Fruit fly (Drosophila melanogaster) whole organism, embryonic: ENCODE results near the gene CG6168.

Experiments
- Atf-2 ChIP-seq: fragments of 200-800 bp; sonication (Bioruptor generic); optimal IDR thresholded peaks from 2 replicates; lab custom pipeline; 2016; ENCODE audit warnings: missing biosample characterization, missing genetic modification characterization
- Bdp1 ChIP-seq: fragments of 200-800 bp; sonication (Bioruptor generic); optimal IDR thresholded peaks from 3 replicates; lab custom pipeline; 2016; ENCODE audit warnings: missing biosample characterization, missing genetic modification characterization
- Bteb2 ChIP-seq: fragments of 200-800 bp; sonication (Bioruptor generic); optimal IDR thresholded peaks from 2 replicates; lab custom pipeline; 2016; ENCODE audit warnings: missing biosample characterization, missing genetic modification characterization
- CG10267 ChIP-seq: fragments of 200-800 bp; sonication (Bioruptor generic); optimal IDR thresholded peaks from 2 replicates; lab custom pipeline; 2018; ENCODE audit warnings: missing biosample characterization, mild to moderate bottlenecking, missing genetic modification characterization, moderate library complexity
- CG11085 ChIP-seq: fragments of 200-800 bp; sonication (Bioruptor generic); IDR thresholded peaks from 2 replicates; pipeline ENCODE4 v1.3.6; 2022; ENCODE audit warnings: missing biosample characterization, missing genetic modification characterization
- CG11560 ChIP-seq: fragments of 200-800 bp; sonication (Bioruptor generic); IDR thresholded peaks from 3 replicates; pipeline ENCODE4 v1.3.6; 2022; ENCODE audit warnings: missing biosample characterization, missing genetic modification characterization
- CG12942 ChIP-seq: fragments of 200-800 bp; sonication (Bioruptor generic); optimal IDR thresholded peaks from 3 replicates; lab custom pipeline; 2016; ENCODE audit warnings: missing biosample characterization, missing genetic modification characterization
- CG13287 ChIP-seq: fragments of 200-800 bp; sonication (Bioruptor generic); IDR thresholded peaks from 2 replicates; pipeline ENCODE4 v1.3.6; 2022; ENCODE audit warnings: missing biosample characterization, missing genetic modification characterization; ENCODE audit not compliant: partially characterized antibody
- CG15073 ChIP-seq: fragments of 200-800 bp; sonication (Bioruptor generic); optimal IDR thresholded peaks from 2 replicates; lab custom pipeline; 2016; ENCODE audit warnings: missing biosample characterization, missing genetic modification characterization
- CG17186 ChIP-seq: fragments of 200-800 bp; sonication (Bioruptor generic); optimal IDR thresholded peaks from 3 replicates; lab custom pipeline; 2017; ENCODE audit warnings: missing biosample characterization, missing genetic modification reagents, missing genetic modification characterization
- CG17802 ChIP-seq: fragments of 200-800 bp; sonication (Bioruptor generic); optimal IDR thresholded peaks from 2 replicates; lab custom pipeline; 2018; ENCODE audit warnings: missing biosample characterization, mild to moderate bottlenecking, missing genetic modification characterization, moderate library complexity
- CG2875 ChIP-seq: fragments of 200-800 bp; sonication (Bioruptor generic); optimal IDR thresholded peaks from 2 replicates; lab custom pipeline; 2017; ENCODE audit warnings: missing biosample characterization, mild to moderate bottlenecking, missing genetic modification characterization, missing genetic modification reagents
- CG30403 ChIP-seq: fragments of 200-800 bp; sonication (Bioruptor generic); optimal IDR thresholded peaks from 3 replicates; lab custom pipeline; 2016; ENCODE audit warnings: missing biosample characterization, missing genetic modification characterization
- CG33557 ChIP-seq: fragments of 200-800 bp; sonication (Bioruptor generic); optimal IDR thresholded peaks from 2 replicates; lab custom pipeline; 2019; ENCODE audit warnings: missing biosample characterization, mild to moderate bottlenecking, missing genetic modification characterization, moderate library complexity
- CG3995 ChIP-seq: fragments of 200-800 bp; sonication (Bioruptor generic); optimal IDR thresholded peaks from 3 replicates; lab custom pipeline; 2016; ENCODE audit warnings: missing biosample characterization, missing genetic modification characterization
- CG42726 ChIP-seq: fragments of 200-800 bp; sonication (Bioruptor generic); IDR thresholded peaks from 2 replicates; pipeline ENCODE4 v1.3.6; 2022; ENCODE audit warnings: missing biosample characterization, missing genetic modification characterization; ENCODE audit not compliant: partially characterized antibody
- CG43689 ChIP-seq: fragments of 200-800 bp; sonication (Bioruptor generic); IDR thresholded peaks from 2 replicates; pipeline ENCODE4 v1.3.6; 2022; ENCODE audit warnings: missing biosample characterization, missing genetic modification characterization
- CG5953 ChIP-seq: fragments of 200-800 bp; sonication (Bioruptor generic); IDR thresholded peaks from 2 replicates; pipeline ENCODE4 v1.3.6; 2022; ENCODE audit warnings: missing biosample characterization, missing genetic modification characterization
- CG6765 ChIP-seq: fragments of 200-800 bp; sonication (Bioruptor generic); optimal IDR thresholded peaks from 3 replicates; lab custom pipeline; 2017; ENCODE audit warnings: missing biosample characterization, mild to moderate bottlenecking, missing genetic modification characterization
- CG8281 ChIP-seq: fragments of 200-800 bp; sonication (Bioruptor generic); optimal IDR thresholded peaks from 2 replicates; lab custom pipeline; 2018; ENCODE audit warnings: missing biosample characterization, mild to moderate bottlenecking, missing genetic modification characterization, moderate library complexity
- CG8765 ChIP-seq: fragments of 200-800 bp; sonication (Bioruptor generic); IDR thresholded peaks from 2 replicates; pipeline ENCODE4 v1.3.6; 2022; ENCODE audit warnings: missing biosample characterization, missing genetic modification characterization
- CG9215 ChIP-seq: fragments of 200-800 bp; sonication (Bioruptor generic); IDR thresholded peaks from 2 replicates; pipeline ENCODE4 v1.3.6; 2022; ENCODE audit warnings: missing biosample characterization, missing genetic modification characterization
- CHES-1-like ChIP-seq: fragments of 200-800 bp; sonication (Bioruptor generic); optimal IDR thresholded peaks from 2 replicates; lab custom pipeline; 2016; ENCODE audit warnings: missing biosample characterization, missing genetic modification characterization
- Dp ChIP-seq: fragments of 200-800 bp; sonication (Bioruptor generic); optimal IDR thresholded peaks from 2 replicates; lab custom pipeline; 2018; ENCODE audit warnings: missing biosample characterization, mild to moderate bottlenecking, missing genetic modification characterization, moderate library complexity
- Fer2 ChIP-seq: fragments of 200-800 bp; sonication (Bioruptor generic); optimal IDR thresholded peaks from 2 replicates; lab custom pipeline; 2018; ENCODE audit warnings: missing biosample characterization, mild to moderate bottlenecking, missing genetic modification characterization, moderate library complexity
- GATAe ChIP-seq: fragments of 200-800 bp; sonication (Bioruptor generic); conservative IDR thresholded peaks from 2 replicates; pipeline ENCODE4 v1.3.6; 2022; ENCODE audit warnings: missing biosample characterization, missing genetic modification characterization
- HHEX ChIP-seq: fragments of 200-800 bp; sonication (Bioruptor generic); optimal IDR thresholded peaks from 3 replicates; lab custom pipeline; 2017; ENCODE audit warnings: missing biosample characterization, mild to moderate bottlenecking, missing genetic modification characterization, missing genetic modification reagents
- Hand ChIP-seq: fragments of 200-800 bp; sonication (Bioruptor generic); optimal IDR thresholded peaks from 2 replicates; lab custom pipeline; 2017; ENCODE audit warnings: mild to moderate bottlenecking, missing biosample characterization, missing genetic modification reagents, missing genetic modification characterization
- Hr39 ChIP-seq: fragments of >200 bp; optimal IDR thresholded peaks from 2 replicates; lab custom pipeline; 2017
- NC2α ChIP-seq: fragments of 200-800 bp; sonication (Bioruptor generic); optimal IDR thresholded peaks from 2 replicates; lab custom pipeline; 2016; ENCODE audit warnings: missing biosample characterization, missing genetic modification characterization
- Oli ChIP-seq: fragments of 200-800 bp; sonication (Bioruptor generic); optimal IDR thresholded peaks from 2 replicates; lab custom pipeline; 2018; ENCODE audit warnings: missing biosample characterization, mild to moderate bottlenecking, missing genetic modification characterization, moderate library complexity
- Xbp1 ChIP-seq: fragments of 200-800 bp; sonication (Bioruptor generic); optimal IDR thresholded peaks from 3 replicates; lab custom pipeline; 2016; ENCODE audit warnings: missing biosample characterization, mild to moderate bottlenecking, missing genetic modification characterization
- cas ChIP-seq: fragments of 200-800 bp; sonication (Bioruptor generic); IDR thresholded peaks from 2 replicates; pipeline ENCODE4 v1.3.6; 2022; ENCODE audit warnings: missing biosample characterization, missing genetic modification characterization
- caup ChIP-seq: fragments of 200-800 bp; sonication (Bioruptor generic); optimal IDR thresholded peaks from 3 replicates; lab custom pipeline; 2017; ENCODE audit warnings: missing biosample characterization, mild to moderate bottlenecking, missing genetic modification characterization, moderate library complexity; ENCODE audit not compliant: severe bottlenecking
- chn ChIP-seq: fragments of 200-800 bp; sonication (Bioruptor generic); optimal IDR thresholded peaks from 2 replicates; lab custom pipeline; 2016; ENCODE audit warnings: missing biosample characterization, missing genetic modification characterization
- da ChIP-seq: fragments of 200-800 bp; sonication (Bioruptor generic); optimal IDR thresholded peaks from 2 replicates; lab custom pipeline; 2016; ENCODE audit warnings: missing biosample characterization, missing genetic modification characterization
- ewg ChIP-seq: fragments of 200-800 bp; sonication (Bioruptor generic); optimal IDR thresholded peaks from 3 replicates; lab custom pipeline; 2017; ENCODE audit warnings: mild to moderate bottlenecking, missing biosample characterization, missing genetic modification reagents, missing genetic modification characterization
- fd102C ChIP-seq: fragments of 200-800 bp; sonication (Bioruptor generic); optimal IDR thresholded peaks from 2 replicates; lab custom pipeline; 2018; ENCODE audit warnings: missing biosample characterization, mild to moderate bottlenecking, missing genetic modification characterization, moderate library complexity
- grn ChIP-seq: fragments of 200-800 bp; sonication (Bioruptor generic); optimal IDR thresholded peaks from 3 replicates; lab custom pipeline; 2017; ENCODE audit warnings: missing biosample characterization, missing genetic modification characterization
- gsb-n ChIP-seq: fragments of 200-800 bp; sonication (Bioruptor generic); optimal IDR thresholded peaks from 3 replicates; lab custom pipeline; 2018; ENCODE audit warnings: missing biosample characterization, mild to moderate bottlenecking, missing genetic modification characterization
- gt ChIP-seq: fragments of 200-800 bp; sonication (Bioruptor generic); IDR thresholded peaks from 2 replicates; pipeline ENCODE4 v1.3.6; 2022; ENCODE audit warnings: missing biosample characterization, missing genetic modification characterization
- h ChIP-seq: fragments of >200 bp; optimal IDR thresholded peaks from 2 replicates; lab custom pipeline; 2017
- lmd ChIP-seq: fragments of 200-800 bp; sonication (Bioruptor generic); IDR thresholded peaks from 2 replicates; pipeline ENCODE4 v1.3.6; 2022; ENCODE audit warnings: missing biosample characterization, missing genetic modification characterization
- mam ChIP-seq: fragments of 200-800 bp; sonication (Bioruptor generic); optimal IDR thresholded peaks from 3 replicates; lab custom pipeline; 2016; ENCODE audit warnings: missing biosample characterization, missing genetic modification characterization
- p53 ChIP-seq: fragments of 200-800 bp; sonication (Bioruptor generic); optimal IDR thresholded peaks from 2 replicates; lab custom pipeline; 2016; ENCODE audit warnings: missing biosample characterization, missing genetic modification characterization
- pho ChIP-seq: fragments of 200-800 bp; sonication (Bioruptor generic); optimal IDR thresholded peaks from 2 replicates; lab custom pipeline; 2016; ENCODE audit warnings: missing biosample characterization, missing genetic modification characterization
- ro ChIP-seq: fragments of 200-800 bp; sonication (Bioruptor generic); IDR thresholded peaks from 2 replicates; pipeline ENCODE4 v1.3.6; 2022; ENCODE audit warnings: missing biosample characterization, missing genetic modification characterization
- schlank ChIP-seq: fragments of 200-800 bp; sonication (Bioruptor generic); optimal IDR thresholded peaks from 2 replicates; lab custom pipeline; 2018; ENCODE audit warnings: missing biosample characterization, mild to moderate bottlenecking, missing genetic modification characterization
- sob ChIP-seq: fragments of 200-800 bp; sonication (Bioruptor generic); IDR thresholded peaks from 2 replicates; pipeline ENCODE4 v1.3.6; 2022; ENCODE audit warnings: missing biosample characterization, missing genetic modification characterization

The CG6168 gene

dm6 chr3L:11348971-11349907 is 27.7 kb upstream of the CG6168 start (continued):
- TF ChIP-seq CG13287 (GFP tag; lab: Robert Waterston, UW) (peak; percentile 41; the same call in 1 of the 2 replicates), p53 (GFP tag; lab: Kevin White, UChicago) (peak; percentile 53), CG3995 (GFP tag; lab: Kevin White, UChicago) (no peak), CG30403 (GFP tag; lab: Kevin White, UChicago) (peak; percentile 70), ro (GFP tag; lab: Robert Waterston, UW) (peak; percentile 62; the same call in 1 of the 2 replicates), Atf-2 (GFP tag; lab: Kevin White, UChicago) (no peak), Xbp1 (GFP tag; lab: Kevin White, UChicago) (peak; percentile 67), CG9215 (GFP tag; lab: Robert Waterston, UW) (peak; percentile 87), CG42726 (GFP tag; lab: Robert Waterston, UW) (no peak), Dp (GFP tag; lab: Kevin White, UChicago) (no peak), ewg (GFP tag; lab: Kevin White, UChicago) (peak; percentile 80), gt (GFP tag; lab: Robert Waterston, UW) (peak; percentile 44; the same call in 1 of the 2 replicates), da (GFP tag; lab: Kevin White, UChicago) (no peak), Bteb2 (GFP tag; lab: Kevin White, UChicago) (no peak), pho (peak; percentile 33), CHES-1-like (GFP tag; lab: Kevin White, UChicago) (no peak), Hand (GFP tag; lab: Kevin White, UChicago) (peak; percentile 91), Fer2 (tag; lab: Kevin White, UChicago) (peak; percentile 79), Oli (tag; lab: Kevin White, UChicago) (peak; percentile 94), CG15073 (GFP tag; lab: Kevin White, UChicago) (no peak), CG6765 (GFP tag; lab: Kevin White, UChicago) (peak; percentile 84), NC2α (GFP tag; lab: Kevin White, UChicago) (no peak), lmd (GFP tag; lab: Robert Waterston, UW) (peak; percentile 87), CG11560 (peak; percentile 67), CG5953 (GFP tag; lab: Robert Waterston, UW) (peak; percentile 82), GATAe (GFP tag; lab: Robert Waterston, UW) (no peak; the same call in 1 of the 2 replicates), CG17186 (GFP tag; lab: Kevin White, UChicago) (no peak), mam (GFP tag; lab: Kevin White, UChicago) (no peak), CG17802 (tag; lab: Kevin White, UChicago) (peak; percentile 60), gsb-n (tag; lab: Kevin White, UChicago) (peak; percentile 77), CG2875 (GFP tag; lab: Kevin White, UChicago) (peak; percentile 68), CG33557 (peak; percentile 52), CG10267 (peak; percentile 81), Hr39 (no peak), chn (GFP tag; lab: Kevin White, UChicago) (peak; percentile 22), grn (peak; percentile 91), CG43689 (peak; percentile 71), CG8765 (GFP tag; lab: Robert Waterston, UW) (peak; percentile 77), h (no peak), CG12942 (GFP tag; lab: Kevin White, UChicago) (peak; percentile 25), caup (GFP tag; lab: Kevin White, UChicago) (peak; percentile 82), cas (GFP tag; lab: Robert Waterston, UW) (peak; percentile 80), fd102C (GFP tag; lab: Kevin White, UChicago) (no peak), sob (GFP tag; lab: Robert Waterston, UW) (peak; percentile 89), Bdp1 (no peak), CG11085 (peak; percentile 83), CG8281 (tag; lab: Kevin White, UChicago) (peak; percentile 56), HHEX (peak; percentile 85), schlank (no peak)
